Fruit fly (Drosophila melanogaster) whole organism, embryonic: Measurements from ENCODE around the gene CG33941.
A peak's percentile ranks its signal among the peaks of the same experiment; 100 is the strongest.

Source experiments
- Atf3 ChIP-seq: fragments of 200-800 bp; sonication (Bioruptor generic); optimal IDR thresholded peaks from 3 replicates; lab custom pipeline; 2016; ENCODE audit warnings: missing biosample characterization, missing genetic modification characterization
- Awh ChIP-seq: fragments of 200-800 bp; sonication (Bioruptor generic); IDR thresholded peaks from 2 replicates; pipeline ENCODE4, ENCODE4 v1.3.6; 2022; ENCODE audit warnings: missing biosample characterization, missing genetic modification characterization
- Bdp1 ChIP-seq: fragments of 200-800 bp; sonication (Bioruptor generic); optimal IDR thresholded peaks from 3 replicates; lab custom pipeline; 2016; ENCODE audit warnings: missing biosample characterization, missing genetic modification characterization
- CG10147 ChIP-seq: fragments of 200-800 bp; sonication (Bioruptor generic); optimal IDR thresholded peaks from 2 replicates; lab custom pipeline; 2019; ENCODE audit warnings: missing biosample characterization, mild to moderate bottlenecking, missing genetic modification characterization, moderate library complexity
- CG10462 ChIP-seq: fragments of 200-800 bp; sonication (Bioruptor generic); optimal IDR thresholded peaks from 2 replicates; lab custom pipeline; 2016; ENCODE audit warnings: missing biosample characterization, missing genetic modification characterization
- CG10543 ChIP-seq: fragments of 200-800 bp; sonication (Bioruptor generic); optimal IDR thresholded peaks from 3 replicates; lab custom pipeline; 2017; ENCODE audit warnings: missing biosample characterization, mild to moderate bottlenecking, missing genetic modification characterization, moderate library complexity
- CG12104 ChIP-seq: fragments of 200-800 bp; sonication (Bioruptor generic); optimal IDR thresholded peaks from 3 replicates; lab custom pipeline; 2016; ENCODE audit warnings: missing biosample characterization, missing genetic modification characterization
- CG12155 ChIP-seq: fragments of 200-800 bp; sonication (Bioruptor generic); optimal IDR thresholded peaks from 3 replicates; lab custom pipeline; 2016; ENCODE audit warnings: missing biosample characterization, missing genetic modification characterization
- CG12391 ChIP-seq: fragments of 200-800 bp; sonication (Bioruptor generic); optimal IDR thresholded peaks from 3 replicates; lab custom pipeline; 2018; ENCODE audit warnings: missing biosample characterization, mild to moderate bottlenecking, missing genetic modification characterization, moderate library complexity
- CG14860 ChIP-seq: fragments of 200-800 bp; sonication (Bioruptor generic); IDR thresholded peaks from 3 replicates; pipeline ENCODE4 v1.3.6; 2022; ENCODE audit warnings: missing biosample characterization, missing genetic modification characterization; ENCODE audit not compliant: partially characterized antibody
- CG1602 ChIP-seq: fragments of 200-800 bp; sonication (Bioruptor generic); optimal IDR thresholded peaks from 3 replicates; lab custom pipeline; 2016; ENCODE audit warnings: missing biosample characterization, missing genetic modification characterization
- CG42726 ChIP-seq: fragments of 200-800 bp; sonication (Bioruptor generic); IDR thresholded peaks from 2 replicates; pipeline ENCODE4 v1.3.6; 2022; ENCODE audit warnings: missing biosample characterization, missing genetic modification characterization; ENCODE audit not compliant: partially characterized antibody
- CG4707 ChIP-seq: fragments of 200-800 bp; sonication (Bioruptor generic); optimal IDR thresholded peaks from 2 replicates; lab custom pipeline; 2018; ENCODE audit warnings: missing biosample characterization, mild to moderate bottlenecking, missing genetic modification characterization, moderate library complexity
- CG6791 ChIP-seq: fragments of 200-800 bp; sonication (Bioruptor generic); IDR thresholded peaks from 3 replicates; pipeline ENCODE4 v1.3.6; 2022; ENCODE audit warnings: missing biosample characterization, missing genetic modification characterization; ENCODE audit not compliant: partially characterized antibody
- D ChIP-seq, 2 experiments: fragments of 200-800 bp in 1 of 2; fragments of >200 bp in 1 of 2; sonication (Bioruptor generic) in 1 of 2; optimal IDR thresholded peaks; 2 replicates in 1 of 2; 3 replicates in 1 of 2; lab custom pipeline; 2017; ENCODE audit warnings: mild to moderate bottlenecking in 1 of 2, missing biosample characterization in 1 of 2, missing genetic modification characterization in 1 of 2, missing genetic modification reagents in 1 of 2
- Dbx ChIP-seq: fragments of 200-800 bp; sonication (Bioruptor generic); IDR thresholded peaks from 3 replicates; pipeline ENCODE4 v1.3.6; 2022; ENCODE audit warnings: missing biosample characterization, missing genetic modification characterization
- Dref ChIP-seq: fragments of 200-800 bp; sonication (Bioruptor generic); IDR thresholded peaks from 2 replicates; pipeline ENCODE4 v1.3.6; 2022; ENCODE audit warnings: missing biosample characterization, missing genetic modification characterization
- ERR ChIP-seq: fragments of 200-800 bp; sonication (Bioruptor generic); optimal IDR thresholded peaks from 2 replicates; lab custom pipeline; 2016; ENCODE audit warnings: missing biosample characterization, missing genetic modification characterization
- HmgD ChIP-seq: fragments of 200-800 bp; sonication (Bioruptor generic); optimal IDR thresholded peaks from 3 replicates; lab custom pipeline; 2016; ENCODE audit warnings: missing biosample characterization, missing genetic modification characterization
- Hr3 ChIP-seq: fragments of 200-800 bp; sonication (Bioruptor generic); optimal IDR thresholded peaks from 3 replicates; lab custom pipeline; 2016; ENCODE audit warnings: missing biosample characterization, missing genetic modification characterization
- Hr78 ChIP-seq, 2 experiments: fragments of 200-800 bp in 1 of 2; fragments of >200 bp in 1 of 2; sonication (Bioruptor generic) in 1 of 2; optimal IDR thresholded peaks; 2 replicates each; lab custom pipeline; 2017 to 2019; ENCODE audit warnings: missing biosample characterization in 2 of 2, missing genetic modification characterization in 2 of 2, mild to moderate bottlenecking in 1 of 2, moderate library complexity in 1 of 2
- NFAT ChIP-seq: fragments of 200-800 bp; sonication (Bioruptor generic); IDR thresholded peaks from 2 replicates; pipeline ENCODE4 v1.3.6; 2022; ENCODE audit warnings: missing biosample characterization, missing genetic modification characterization
- NfI ChIP-seq: fragments of 200-800 bp; sonication (Bioruptor generic); optimal IDR thresholded peaks from 3 replicates; lab custom pipeline; 2018; ENCODE audit warnings: missing biosample characterization, mild to moderate bottlenecking, missing genetic modification characterization, moderate library complexity
- Ravus ChIP-seq: fragments of 200-800 bp; sonication (Bioruptor generic); IDR thresholded peaks from 2 replicates; pipeline ENCODE4 v1.3.6; 2022; ENCODE audit warnings: missing biosample characterization, missing genetic modification characterization
- Sin3A ChIP-seq: fragments of >200 bp; optimal IDR thresholded peaks from 2 replicates; lab custom pipeline; 2018
- Tbp ChIP-seq: fragments of >200 bp; optimal IDR thresholded peaks from 2 replicates; lab custom pipeline; 2018; ENCODE audit warnings: missing biosample characterization, missing genetic modification characterization
- Xbp1 ChIP-seq: fragments of 200-800 bp; sonication (Bioruptor generic); optimal IDR thresholded peaks from 3 replicates; lab custom pipeline; 2016; ENCODE audit warnings: missing biosample characterization, mild to moderate bottlenecking, missing genetic modification characterization
- ab ChIP-seq: fragments of 200-800 bp; sonication (Bioruptor generic); optimal IDR thresholded peaks from 2 replicates; lab custom pipeline; 2016; ENCODE audit warnings: missing biosample characterization, missing genetic modification characterization
- ap ChIP-seq: fragments of 200-800 bp; sonication (Bioruptor generic); IDR thresholded peaks from 2 replicates; pipeline ENCODE4 v1.3.6; 2022; ENCODE audit warnings: missing biosample characterization, missing genetic modification characterization
- chinmo ChIP-seq: fragments of 200-800 bp; sonication (Bioruptor generic); IDR thresholded peaks from 4 replicates; pipeline ENCODE4 v1.3.6; 2022; ENCODE audit warnings: missing biosample characterization, missing genetic modification characterization; ENCODE audit not compliant: partially characterized antibody
- corto ChIP-seq: fragments of 200-800 bp; sonication (Bioruptor generic); optimal IDR thresholded peaks from 2 replicates; lab custom pipeline; 2016; ENCODE audit warnings: missing biosample characterization, mild to moderate bottlenecking, missing genetic modification characterization, moderate library complexity
- cwo ChIP-seq: fragments of 200-800 bp; sonication (Bioruptor generic); optimal IDR thresholded peaks from 3 replicates; lab custom pipeline; 2017; ENCODE audit warnings: missing biosample characterization, missing genetic modification characterization, mild to moderate bottlenecking, moderate library complexity, missing genetic modification reagents
- disco-r ChIP-seq: fragments of 200-800 bp; sonication (Bioruptor generic); optimal IDR thresholded peaks from 2 replicates; lab custom pipeline; 2016; ENCODE audit warnings: missing biosample characterization, missing genetic modification characterization
- ewg ChIP-seq: fragments of 200-800 bp; sonication (Bioruptor generic); optimal IDR thresholded peaks from 3 replicates; lab custom pipeline; 2017; ENCODE audit warnings: mild to moderate bottlenecking, missing biosample characterization, missing genetic modification reagents, missing genetic modification characterization
- eyg ChIP-seq: fragments of 200-800 bp; sonication (Bioruptor generic); optimal IDR thresholded peaks from 3 replicates; lab custom pipeline; 2016; ENCODE audit warnings: missing biosample characterization, missing genetic modification characterization
- fru ChIP-seq: fragments of >200 bp; optimal IDR thresholded peaks from 2 replicates; lab custom pipeline; 2017
- gcm ChIP-seq: fragments of 200-800 bp; sonication (Bioruptor generic); optimal IDR thresholded peaks from 2 replicates; lab custom pipeline; 2019; ENCODE audit warnings: missing biosample characterization, mild to moderate bottlenecking, missing genetic modification characterization, moderate library complexity
- ham ChIP-seq: fragments of 200-800 bp; sonication (Bioruptor generic); IDR thresholded peaks from 2 replicates; pipeline ENCODE4 v1.3.6; 2022; ENCODE audit warnings: missing biosample characterization, missing genetic modification characterization
- hkb ChIP-seq, 2 experiments: fragments of 200-800 bp in 1 of 2; fragments of >200 bp in 1 of 2; sonication (Bioruptor generic) in 1 of 2; IDR thresholded peaks in 1 of 2; optimal IDR thresholded peaks in 1 of 2; 2 replicates each; pipeline versions ENCODE4 v1.3.6 to Lab custom; 2017 to 2022; ENCODE audit warnings: missing biosample characterization in 1 of 2, missing genetic modification characterization in 1 of 2
- lola ChIP-seq, 3 experiments: fragments of >200 bp in 2 of 3; fragments of 200-800 bp in 1 of 3; sonication (Bioruptor generic) in 1 of 3; optimal IDR thresholded peaks; 2 replicates each; lab custom pipeline; 2017 to 2019; ENCODE audit warnings: missing biosample characterization in 3 of 3, missing genetic modification characterization in 3 of 3, mild to moderate bottlenecking in 1 of 3, moderate library complexity in 1 of 3
- maf-S ChIP-seq: fragments of 200-800 bp; sonication (Bioruptor generic); optimal IDR thresholded peaks from 2 replicates; lab custom pipeline; 2016; ENCODE audit warnings: missing biosample characterization, missing genetic modification characterization
- org-1 ChIP-seq: fragments of 200-800 bp; sonication (Bioruptor generic); optimal IDR thresholded peaks from 2 replicates; lab custom pipeline; 2017; ENCODE audit warnings: missing biosample characterization, missing genetic modification characterization
- pros ChIP-seq: fragments of 200-800 bp; sonication (Bioruptor generic); optimal IDR thresholded peaks from 3 replicates; lab custom pipeline; 2019; ENCODE audit warnings: missing biosample characterization, mild to moderate bottlenecking, missing genetic modification characterization, moderate library complexity
- rib ChIP-seq: fragments of 200-800 bp; sonication (Bioruptor generic); IDR thresholded peaks from 2 replicates; pipeline ENCODE4 v1.3.6; 2022; ENCODE audit warnings: missing biosample characterization, missing genetic modification characterization
- ro ChIP-seq: fragments of 200-800 bp; sonication (Bioruptor generic); IDR thresholded peaks from 2 replicates; pipeline ENCODE4 v1.3.6; 2022; ENCODE audit warnings: missing biosample characterization, missing genetic modification characterization
- run ChIP-seq: fragments of 200-800 bp; sonication (Bioruptor generic); optimal IDR thresholded peaks from 3 replicates; lab custom pipeline; 2018; ENCODE audit warnings: missing biosample characterization, mild to moderate bottlenecking, missing genetic modification characterization
- stwl ChIP-seq: fragments of 200-800 bp; sonication (Bioruptor generic); optimal IDR thresholded peaks from 3 replicates; lab custom pipeline; 2018; ENCODE audit warnings: missing biosample characterization, mild to moderate bottlenecking, missing genetic modification characterization, moderate library complexity
- trh ChIP-seq: fragments of 200-800 bp; sonication (Bioruptor generic); optimal IDR thresholded peaks from 2 replicates; lab custom pipeline; 2016; ENCODE audit warnings: missing biosample characterization, missing genetic modification characterization
- unc-4 ChIP-seq: fragments of 200-800 bp; sonication (Bioruptor generic); IDR thresholded peaks from 2 replicates; pipeline ENCODE4 v1.3.6; 2022; ENCODE audit warnings: missing biosample characterization, missing genetic modification characterization; ENCODE audit not compliant: partially characterized antibody
- wor ChIP-seq: fragments of 200-800 bp; sonication (Bioruptor generic); IDR thresholded peaks from 2 replicates; pipeline ENCODE4 v1.3.6; 2022; ENCODE audit warnings: missing biosample characterization, missing genetic modification characterization

Gene CG33941

DNA sequence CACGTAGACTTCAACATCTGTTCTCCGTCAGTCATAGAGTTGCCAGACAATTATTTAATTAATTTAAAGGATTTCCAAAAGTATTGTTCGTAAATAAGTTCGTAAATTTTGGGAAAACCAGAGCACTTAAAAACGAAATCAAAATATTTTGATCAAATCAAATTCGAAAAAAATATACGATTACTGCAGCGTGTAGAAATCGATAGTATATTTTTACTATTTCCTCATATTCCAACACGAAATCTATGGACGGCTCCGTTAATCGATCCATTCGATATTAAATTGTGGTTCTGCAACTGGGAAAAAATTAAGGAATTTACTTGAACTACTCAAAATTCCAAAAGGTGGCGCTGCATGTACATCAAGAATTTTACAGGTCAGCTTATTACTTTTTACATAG lies 19.1 kb downstream of the CG33941 start (continued):
- peak; percentile 67 for TF ChIP-seq CG12391
- TF ChIP-seq lola (GFP tag; optimal IDR thresholded peaks at IDR 0.05; lab: Kevin White, UChicago) = peak in 1 of 3 experiments; percentile 21
- peak; percentile 94 for TF ChIP-seq chinmo
- no peak for TF ChIP-seq wor (GFP tag; lab: Robert Waterston, UW)
- TF ChIP-seq ab (GFP tag; lab: Kevin White, UChicago) = no peak
- TF ChIP-seq Dbx (GFP tag; lab: Robert Waterston, UW) = no peak; the same call in 2 of the 3 replicates
- TF ChIP-seq org-1 (GFP tag; lab: Kevin White, UChicago) = no peak
- TF ChIP-seq CG14860 = peak; percentile 93
- TF ChIP-seq D (optimal IDR thresholded peaks at IDR 0.05; lab: Kevin White, UChicago) = no peak
- TF ChIP-seq D (GFP tag; optimal IDR thresholded peaks at IDR 0.05; lab: Kevin White, UChicago) = no peak
- TF ChIP-seq Atf3 = no peak
- TF ChIP-seq stwl (tag; lab: Kevin White, UChicago) = peak; percentile 93
- no peak for TF ChIP-seq run (tag; lab: Kevin White, UChicago)
- TF ChIP-seq ro (GFP tag; lab: Robert Waterston, UW) = no peak
- TF ChIP-seq corto = no peak
- TF ChIP-seq ERR (GFP tag; lab: Kevin White, UChicago) = peak; percentile 39
- TF ChIP-seq CG12155 (GFP tag; lab: Kevin White, UChicago) = peak; percentile 41
- TF ChIP-seq maf-S (GFP tag; lab: Kevin White, UChicago) = peak; percentile 34
- no peak for TF ChIP-seq CG10462
- peak; percentile 97 for TF ChIP-seq CG6791
- no peak for TF ChIP-seq CG10543 (GFP tag; lab: Kevin White, UChicago)
- TF ChIP-seq ham (GFP tag; lab: Robert Waterston, UW) = no peak
- TF ChIP-seq eyg (GFP tag; lab: Kevin White, UChicago) = peak; percentile 45
- TF ChIP-seq Sin3A (lab: Kevin White, UChicago) = no peak
- no peak; the same call in 1 of the 2 replicates for TF ChIP-seq NFAT
- no peak for TF ChIP-seq pros (GFP tag; lab: Kevin White, UChicago)
- no peak for TF ChIP-seq ap
- TF ChIP-seq ewg (GFP tag; lab: Kevin White, UChicago) = no peak
- peak; percentile 58 for TF ChIP-seq CG10147
- no peak for TF ChIP-seq Awh (GFP tag; lab: Robert Waterston, UW)
- TF ChIP-seq CG42726 (GFP tag; lab: Robert Waterston, UW) = peak; percentile 95; the same call in 1 of the 2 replicates
- TF ChIP-seq Ravus (GFP tag; lab: Robert Waterston, UW) = no peak
- TF ChIP-seq CG12104 = no peak
- no peak for TF ChIP-seq trh (GFP tag; lab: Kevin White, UChicago)
- no peak for TF ChIP-seq hkb (optimal IDR thresholded peaks at IDR 0.05; lab: Kevin White, UChicago)
- TF ChIP-seq hkb (GFP tag; IDR thresholded peaks at IDR 0.05; lab: Robert Waterston, UW) = 0 out of 2 replicates have a peak, but pooled peaks have one; percentile 17
- TF ChIP-seq cwo (GFP tag; lab: Kevin White, UChicago) = no peak
- no peak for TF ChIP-seq CG1602 (GFP tag; lab: Kevin White, UChicago)
- TF ChIP-seq Hr3 (GFP tag; lab: Kevin White, UChicago) = peak; percentile 39
- TF ChIP-seq gcm (GFP tag; lab: Kevin White, UChicago) = peak; percentile 36
- no peak for TF ChIP-seq disco-r (GFP tag; lab: Kevin White, UChicago)
- peak; percentile 58 for TF ChIP-seq Xbp1
- peak; percentile 93 for TF ChIP-seq Dref (GFP tag; lab: Robert Waterston, UW)
- TF ChIP-seq Hr78 (GFP tag; optimal IDR thresholded peaks at IDR 0.05; lab: Kevin White, UChicago) = peak in 1 of 2 experiments; percentile 7
- no peak for TF ChIP-seq rib (GFP tag; lab: Robert Waterston, UW)
- no peak for TF ChIP-seq CG4707
- TF ChIP-seq Tbp (GFP tag; lab: Kevin White, UChicago) = no peak
- TF ChIP-seq unc-4 = peak; percentile 96
- no peak for TF ChIP-seq Bdp1 (GFP tag; lab: Kevin White, UChicago)
- peak; percentile 42 for TF ChIP-seq NfI (GFP tag; lab: Kevin White, UChicago)
- no peak for TF ChIP-seq fru (lab: Kevin White, UChicago)
- TF ChIP-seq HmgD (GFP tag; lab: Kevin White, UChicago) = peak; percentile 83
